Fruit fly (Drosophila melanogaster) whole organism, embryonic: Measurements from ENCODE around the gene CG12012.

Experiments used
- ATbp ChIP-seq: fragments of 200-800 bp; sonication (Bioruptor generic); optimal IDR thresholded peaks from 2 replicates; lab custom pipeline; 2017; ENCODE audit warnings: missing biosample characterization, mild to moderate bottlenecking, missing genetic modification characterization, missing genetic modification reagents
- Bdp1 ChIP-seq: fragments of 200-800 bp; sonication (Bioruptor generic); optimal IDR thresholded peaks from 3 replicates; lab custom pipeline; 2016; ENCODE audit warnings: missing biosample characterization, missing genetic modification characterization
- CG10366 ChIP-seq: fragments of 200-800 bp; sonication (Bioruptor generic); IDR thresholded peaks from 2 replicates; pipeline ENCODE4 v1.3.6; 2022; ENCODE audit warnings: missing biosample characterization, missing genetic modification characterization
- CG10654 ChIP-seq: fragments of 200-800 bp; sonication (Bioruptor generic); optimal IDR thresholded peaks from 2 replicates; lab custom pipeline; 2016; ENCODE audit warnings: missing biosample characterization, missing genetic modification characterization
- CG11093 ChIP-seq: fragments of 200-800 bp; sonication (Bioruptor generic); IDR thresholded peaks from 3 replicates; pipeline ENCODE4 v1.3.6; 2022; ENCODE audit warnings: missing biosample characterization, missing genetic modification characterization
- CG13424 ChIP-seq: fragments of 200-800 bp; sonication (Bioruptor generic); optimal IDR thresholded peaks from 2 replicates; lab custom pipeline; 2019; ENCODE audit warnings: missing biosample characterization, mild to moderate bottlenecking, missing genetic modification characterization, moderate library complexity
- CG14667 ChIP-seq: fragments of 200-800 bp; sonication (Bioruptor generic); IDR thresholded peaks from 2 replicates; pipeline ENCODE4 v1.3.6; 2022; ENCODE audit warnings: missing biosample characterization, missing genetic modification characterization
- CG1529 ChIP-seq: fragments of 200-800 bp; sonication (Bioruptor generic); optimal IDR thresholded peaks from 3 replicates; lab custom pipeline; 2018; ENCODE audit warnings: missing biosample characterization, missing genetic modification characterization
- CG15514 ChIP-seq: fragments of 200-800 bp; sonication (Bioruptor generic); optimal IDR thresholded peaks from 3 replicates; lab custom pipeline; 2017; ENCODE audit warnings: missing biosample characterization, missing genetic modification characterization, mild to moderate bottlenecking, moderate library complexity, missing genetic modification reagents
- CG1603 ChIP-seq: fragments of 200-800 bp; sonication (Bioruptor generic); optimal IDR thresholded peaks from 2 replicates; lab custom pipeline; 2019; ENCODE audit warnings: missing biosample characterization, mild to moderate bottlenecking, missing genetic modification characterization, moderate library complexity
- CG16815 ChIP-seq: fragments of 200-800 bp; sonication (Bioruptor generic); optimal IDR thresholded peaks from 3 replicates; lab custom pipeline; 2017; ENCODE audit warnings: missing biosample characterization, mild to moderate bottlenecking, missing genetic modification characterization
- CG2199 ChIP-seq: fragments of 200-800 bp; sonication (Bioruptor generic); IDR thresholded peaks from 3 replicates; pipeline ENCODE4 v1.3.6; 2022; ENCODE audit warnings: missing biosample characterization, missing genetic modification characterization
- CG2889 ChIP-seq: fragments of 200-800 bp; sonication (Bioruptor generic); IDR thresholded peaks from 3 replicates; pipeline ENCODE4 v1.3.6; 2022; ENCODE audit warnings: missing biosample characterization, missing genetic modification characterization
- CG4424 ChIP-seq: fragments of 200-800 bp; sonication (Bioruptor generic); optimal IDR thresholded peaks from 3 replicates; lab custom pipeline; 2016; ENCODE audit warnings: missing biosample characterization, missing genetic modification characterization
- CG7271 ChIP-seq: fragments of 200-800 bp; sonication (Bioruptor generic); optimal IDR thresholded peaks from 2 replicates; lab custom pipeline; 2018; ENCODE audit warnings: missing biosample characterization, mild to moderate bottlenecking, missing genetic modification characterization, moderate library complexity
- CG9932 ChIP-seq: fragments of 200-800 bp; sonication (Bioruptor generic); IDR thresholded peaks from 2 replicates; pipeline ENCODE4 v1.3.6; 2022; ENCODE audit warnings: missing biosample characterization, missing genetic modification characterization
- CHES-1-like ChIP-seq: fragments of 200-800 bp; sonication (Bioruptor generic); optimal IDR thresholded peaks from 2 replicates; lab custom pipeline; 2016; ENCODE audit warnings: missing biosample characterization, missing genetic modification characterization
- Deaf1 ChIP-seq: fragments of 200-800 bp; optimal IDR thresholded peaks from 3 replicates; lab custom pipeline; 2019; ENCODE audit warnings: missing biosample characterization, mild to moderate bottlenecking, missing genetic modification characterization, moderate library complexity
- Dll ChIP-seq: fragments of 200-800 bp; sonication (Bioruptor generic); IDR thresholded peaks from 4 replicates; pipeline ENCODE4 v1.3.6; 2022; ENCODE audit warnings: missing biosample characterization, missing genetic modification characterization; ENCODE audit not compliant: partially characterized antibody
- Dp ChIP-seq: fragments of 200-800 bp; sonication (Bioruptor generic); optimal IDR thresholded peaks from 2 replicates; lab custom pipeline; 2018; ENCODE audit warnings: missing biosample characterization, mild to moderate bottlenecking, missing genetic modification characterization, moderate library complexity
- HLH4C ChIP-seq: fragments of 200-800 bp; sonication (Bioruptor generic); IDR thresholded peaks from 3 replicates; pipeline ENCODE4 v1.3.6; 2022; ENCODE audit warnings: missing biosample characterization, missing genetic modification characterization; ENCODE audit not compliant: partially characterized antibody
- HLH54F ChIP-seq: fragments of 200-800 bp; sonication (Bioruptor generic); optimal IDR thresholded peaks from 3 replicates; lab custom pipeline; 2016; ENCODE audit warnings: missing biosample characterization, missing genetic modification characterization
- HLHmδ ChIP-seq: fragments of 200-800 bp; sonication (Bioruptor generic); optimal IDR thresholded peaks from 2 replicates; lab custom pipeline; 2018; ENCODE audit warnings: missing biosample characterization, mild to moderate bottlenecking, missing genetic modification characterization, moderate library complexity
- HmgZ ChIP-seq: fragments of 200-800 bp; sonication (Bioruptor generic); optimal IDR thresholded peaks from 2 replicates; lab custom pipeline; 2018; ENCODE audit warnings: missing biosample characterization, mild to moderate bottlenecking, missing genetic modification characterization
- Mes4 ChIP-seq: fragments of 200-800 bp; sonication (Bioruptor generic); optimal IDR thresholded peaks from 2 replicates; lab custom pipeline; 2016; ENCODE audit warnings: missing biosample characterization, missing genetic modification characterization
- Myb ChIP-seq: fragments of 200-800 bp; sonication (Bioruptor generic); optimal IDR thresholded peaks from 2 replicates; lab custom pipeline; 2016; ENCODE audit warnings: missing biosample characterization, missing genetic modification characterization
- NC2α ChIP-seq: fragments of 200-800 bp; sonication (Bioruptor generic); optimal IDR thresholded peaks from 2 replicates; lab custom pipeline; 2016; ENCODE audit warnings: missing biosample characterization, missing genetic modification characterization
- NK7.1 ChIP-seq: fragments of 200-800 bp; sonication (Bioruptor generic); optimal IDR thresholded peaks from 3 replicates; lab custom pipeline; 2016; ENCODE audit warnings: missing biosample characterization, missing genetic modification characterization
- Nf-YA ChIP-seq: fragments of 200-800 bp; sonication (Bioruptor generic); IDR thresholded peaks from 2 replicates; pipeline ENCODE4 v1.3.6; 2022; ENCODE audit warnings: missing biosample characterization, missing genetic modification characterization
- Nf-YB ChIP-seq: fragments of 200-800 bp; sonication (Bioruptor generic); optimal IDR thresholded peaks from 3 replicates; lab custom pipeline; 2019; ENCODE audit warnings: missing biosample characterization, mild to moderate bottlenecking, missing genetic modification characterization, moderate library complexity
- Ptx1 ChIP-seq: fragments of 200-800 bp; sonication (Bioruptor generic); IDR thresholded peaks from 2 replicates; pipeline ENCODE4 v1.3.6; 2022; ENCODE audit warnings: missing biosample characterization, missing genetic modification characterization
- Six4 ChIP-seq: fragments of 200-800 bp; sonication (Bioruptor generic); optimal IDR thresholded peaks from 2 replicates; lab custom pipeline; 2016; ENCODE audit warnings: missing biosample characterization, missing genetic modification characterization
- TFAM ChIP-seq: fragments of 200-800 bp; sonication (Bioruptor generic); optimal IDR thresholded peaks from 2 replicates; lab custom pipeline; 2017; ENCODE audit warnings: missing biosample characterization, missing genetic modification characterization, inconsistent platforms
- Tbp ChIP-seq: fragments of >200 bp; optimal IDR thresholded peaks from 2 replicates; lab custom pipeline; 2018; ENCODE audit warnings: missing biosample characterization, missing genetic modification characterization
- Vsx1 ChIP-seq: fragments of 200-800 bp; sonication (Bioruptor generic); optimal IDR thresholded peaks from 2 replicates; lab custom pipeline; 2017; ENCODE audit warnings: missing biosample characterization, mild to moderate bottlenecking, missing genetic modification characterization, missing genetic modification reagents
- bigmax ChIP-seq: fragments of 200-800 bp; sonication (Bioruptor generic); optimal IDR thresholded peaks from 2 replicates; lab custom pipeline; 2018; ENCODE audit warnings: missing biosample characterization, mild to moderate bottlenecking, missing genetic modification characterization
- bsh ChIP-seq, 2 experiments: fragments of 200-800 bp; sonication (Bioruptor generic); optimal IDR thresholded peaks; 2 replicates each; lab custom pipeline; 2017 to 2018; ENCODE audit warnings: mild to moderate bottlenecking in 2 of 2, missing biosample characterization in 2 of 2, missing genetic modification characterization in 2 of 2, moderate library complexity in 1 of 2
- ci ChIP-seq: fragments of 200-800 bp; sonication (Bioruptor generic); IDR thresholded peaks from 3 replicates; pipeline ENCODE4 v1.3.6; 2022; ENCODE audit warnings: missing biosample characterization, missing genetic modification characterization
- da ChIP-seq: fragments of 200-800 bp; sonication (Bioruptor generic); optimal IDR thresholded peaks from 2 replicates; lab custom pipeline; 2016; ENCODE audit warnings: missing biosample characterization, missing genetic modification characterization
- hkb ChIP-seq, 2 experiments: fragments of 200-800 bp in 1 of 2; fragments of >200 bp in 1 of 2; sonication (Bioruptor generic) in 1 of 2; IDR thresholded peaks in 1 of 2; optimal IDR thresholded peaks in 1 of 2; 2 replicates each; pipeline versions ENCODE4 v1.3.6 to Lab custom; 2017 to 2022; ENCODE audit warnings: missing biosample characterization in 1 of 2, missing genetic modification characterization in 1 of 2
- insv ChIP-seq, 2 experiments: fragments of 200-800 bp; sonication (Bioruptor generic); optimal IDR thresholded peaks; 3 replicates each; lab custom pipeline; 2016 to 2018; ENCODE audit warnings: missing biosample characterization in 2 of 2, missing genetic modification characterization in 2 of 2
- kah ChIP-seq: fragments of 200-800 bp; sonication (Bioruptor generic); optimal IDR thresholded peaks from 2 replicates; lab custom pipeline; 2018; ENCODE audit warnings: missing biosample characterization, mild to moderate bottlenecking, missing genetic modification characterization
- lola ChIP-seq, 3 experiments: fragments of >200 bp in 2 of 3; fragments of 200-800 bp in 1 of 3; sonication (Bioruptor generic) in 1 of 3; optimal IDR thresholded peaks; 2 replicates each; lab custom pipeline; 2017 to 2019; ENCODE audit warnings: missing biosample characterization in 3 of 3, missing genetic modification characterization in 3 of 3, mild to moderate bottlenecking in 1 of 3, moderate library complexity in 1 of 3
- odd ChIP-seq: fragments of 200-800 bp; sonication (Bioruptor generic); optimal IDR thresholded peaks from 2 replicates; lab custom pipeline; 2017; ENCODE audit warnings: missing biosample characterization, mild to moderate bottlenecking, missing genetic modification characterization
- ro ChIP-seq: fragments of 200-800 bp; sonication (Bioruptor generic); IDR thresholded peaks from 2 replicates; pipeline ENCODE4 v1.3.6; 2022; ENCODE audit warnings: missing biosample characterization, missing genetic modification characterization
- row ChIP-seq: fragments of 200-800 bp; sonication (Bioruptor generic); IDR thresholded peaks from 3 replicates; pipeline ENCODE4 v1.3.6; 2022; ENCODE audit warnings: missing biosample characterization, missing genetic modification characterization
- sisA ChIP-seq: fragments of 200-800 bp; sonication (Bioruptor generic); IDR thresholded peaks from 2 replicates; pipeline ENCODE4 v1.3.6; 2022; ENCODE audit warnings: missing biosample characterization, missing genetic modification characterization
- slbo ChIP-seq: fragments of 200-800 bp; sonication (Bioruptor generic); IDR thresholded peaks from 2 replicates; pipeline ENCODE4 v1.3.6; 2022; ENCODE audit warnings: missing biosample characterization, missing genetic modification characterization
- tap ChIP-seq: fragments of 200-800 bp; optimal IDR thresholded peaks from 3 replicates; lab custom pipeline; 2019; ENCODE audit warnings: missing biosample characterization, mild to moderate bottlenecking, missing genetic modification characterization, moderate library complexity
- tio ChIP-seq: fragments of 200-800 bp; sonication (Bioruptor generic); optimal IDR thresholded peaks from 2 replicates; lab custom pipeline; 2017; ENCODE audit warnings: missing biosample characterization, missing genetic modification characterization, inconsistent platforms
- unpg ChIP-seq: fragments of 200-800 bp; sonication (Bioruptor generic); optimal IDR thresholded peaks from 3 replicates; lab custom pipeline; 2018; ENCODE audit warnings: missing biosample characterization, mild to moderate bottlenecking, missing genetic modification characterization, moderate library complexity

The CG12012 gene

DNA sequence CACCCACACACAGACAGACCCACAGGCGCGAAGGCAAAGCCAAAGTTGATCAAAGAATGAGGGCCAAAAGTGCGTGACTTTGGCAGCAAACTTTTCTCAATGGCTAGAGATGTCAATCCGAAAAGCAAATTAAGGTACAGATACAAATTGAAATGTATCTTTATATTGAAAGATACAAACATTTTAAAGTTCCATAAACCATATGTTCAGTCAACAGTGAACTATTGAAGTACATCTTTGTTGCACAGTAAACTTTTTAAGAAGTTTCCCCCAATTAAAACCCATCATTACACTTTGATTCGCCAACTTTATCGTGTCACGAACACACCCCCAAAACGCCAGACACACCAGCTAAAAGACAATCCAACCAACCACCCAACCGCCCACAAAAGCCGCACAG is 35.1 kb downstream of the CG12012 start (continued):
- TF ChIP-seq Bdp1 (no peak), Six4 (GFP tag; lab: Kevin White, UChicago) (no peak), NC2α (GFP tag; lab: Kevin White, UChicago) (no peak), Dll (GFP tag; lab: Robert Waterston, UW) (peak; percentile 67), kah (no peak), CHES-1-like (GFP tag; lab: Kevin White, UChicago) (peak; percentile 36), TFAM (GFP tag; lab: Kevin White, UChicago) (no peak), ro (no peak), Deaf1 (no peak), CG2199 (no peak), Mes4 (GFP tag; lab: Kevin White, UChicago) (no peak), slbo (peak; percentile 51), Nf-YB (no peak), CG2889 (GFP tag; lab: Robert Waterston, UW) (no peak), CG1529 (GFP tag; lab: Kevin White, UChicago) (no peak), CG11093 (GFP tag; lab: Robert Waterston, UW) (no peak), Dp (GFP tag; lab: Kevin White, UChicago) (no peak), CG9932 (GFP tag; lab: Robert Waterston, UW) (peak; percentile 32; the same call in 1 of the 2 replicates), Vsx1 (GFP tag; lab: Kevin White, UChicago) (no peak), HLH4C (GFP tag; lab: Robert Waterston, UW) (no peak), row (GFP tag; lab: Robert Waterston, UW) (peak; percentile 77), hkb (optimal IDR thresholded peaks at IDR 0.05; lab: Kevin White, UChicago) (no peak), hkb (GFP tag; IDR thresholded peaks at IDR 0.05; lab: Robert Waterston, UW) (no peak), CG7271 (tag; lab: Kevin White, UChicago) (no peak), Ptx1 (GFP tag; lab: Robert Waterston, UW) (peak; percentile 38; the same call in 1 of the 2 replicates), CG16815 (GFP tag; lab: Kevin White, UChicago) (no peak), CG1603 (no peak), odd (GFP tag; lab: Kevin White, UChicago) (no peak), Myb (GFP tag; lab: Kevin White, UChicago) (no peak), CG14667 (no peak), bigmax (no peak), lola (GFP tag; optimal IDR thresholded peaks at IDR 0.05; lab: Kevin White, UChicago) (no peak), HLHmδ (GFP tag; lab: Kevin White, UChicago) (no peak), Nf-YA (no peak), tio (GFP tag; lab: Kevin White, UChicago) (no peak), CG10654 (no peak), HLH54F (no peak), sisA (GFP tag; lab: Robert Waterston, UW) (no peak), Tbp (GFP tag; lab: Kevin White, UChicago) (no peak), CG4424 (GFP tag; lab: Kevin White, UChicago) (no peak), ci (GFP tag; lab: Robert Waterston, UW) (no peak), bsh (GFP tag; optimal IDR thresholded peaks at IDR 0.05; lab: Kevin White, UChicago) (no peak), unpg (GFP tag; lab: Kevin White, UChicago) (peak; percentile 19), CG15514 (GFP tag; lab: Kevin White, UChicago) (peak; percentile 28), CG13424 (tag; lab: Kevin White, UChicago) (peak; percentile 57), HmgZ (tag; lab: Kevin White, UChicago) (no peak), NK7.1 (no peak), tap (tag; lab: Kevin White, UChicago) (no peak), da (GFP tag; lab: Kevin White, UChicago) (no peak), insv (GFP tag; optimal IDR thresholded peaks at IDR 0.05; lab: Kevin White, UChicago) (no peak), ATbp (GFP tag; lab: Kevin White, UChicago) (no peak), CG10366 (GFP tag; lab: Robert Waterston, UW) (no peak)
